Fruit fly (Drosophila melanogaster): Measurements from ENCODE around the gene CRMP.

The CRMP gene

DNA sequence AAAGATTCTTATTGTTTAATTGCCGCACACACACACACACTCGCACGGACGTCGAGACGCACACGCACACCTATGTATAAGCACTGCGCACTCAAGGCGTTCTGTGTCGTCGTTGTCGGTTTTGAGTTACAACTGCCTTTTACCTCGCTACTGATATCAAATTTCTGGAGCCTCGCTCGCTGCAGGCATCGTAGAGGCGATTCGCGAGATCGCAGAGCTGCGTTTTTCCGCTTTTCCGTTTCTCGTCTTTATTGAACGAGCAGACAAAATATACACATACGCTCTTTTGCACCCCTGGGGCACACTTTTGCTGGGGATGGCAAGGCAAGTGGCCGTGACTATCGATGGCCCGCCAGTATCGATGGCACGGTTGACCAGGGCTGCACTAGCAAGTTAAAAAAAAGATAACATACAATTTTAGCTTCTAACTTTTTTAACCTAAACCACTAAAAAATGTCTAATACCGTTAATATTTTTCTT, 23.4 kb upstream of the CRMP start, which contains the start of gene CG2519 (continued):
- peak; percentile 42 for TF ChIP-seq CG12769 (tag; optimal IDR thresholded peaks at IDR 0.05)
- TF ChIP-seq CoRest (tag; optimal IDR thresholded peaks at IDR 0.05) = no peak
- peak; percentile 25; the same call in 1 of the 2 replicates for TF ChIP-seq CG8765 (GFP tag; IDR thresholded peaks at IDR 0.05)
- peak; percentile 97 for TF ChIP-seq Sry-δ (GFP tag; optimal IDR thresholded peaks at IDR 0.05)
- TF ChIP-seq fd102C (GFP tag; optimal IDR thresholded peaks at IDR 0.05) = no peak
- TF ChIP-seq Dek (tag; optimal IDR thresholded peaks at IDR 0.05) = no peak
- no peak for TF ChIP-seq CG18262 (tag; optimal IDR thresholded peaks at IDR 0.05)
- TF ChIP-seq CG42726 (GFP tag; IDR thresholded peaks at IDR 0.05; ENCODE audit: partially characterized antibody) = peak; percentile 94
- no peak for TF ChIP-seq CG8388 (GFP tag; optimal IDR thresholded peaks at IDR 0.05)
- peak; percentile 98 for TF ChIP-seq bbx (GFP tag; IDR thresholded peaks at IDR 0.05; ENCODE audit: partially characterized antibody)
- TF ChIP-seq fd96Cb (tag; optimal IDR thresholded peaks at IDR 0.05) = no peak
- no peak for TF ChIP-seq Vsx1 (GFP tag; optimal IDR thresholded peaks at IDR 0.05)
- TF ChIP-seq Poxn (GFP tag; IDR thresholded peaks at IDR 0.05) = no peak
- no peak for TF ChIP-seq Mes4 (GFP tag; optimal IDR thresholded peaks at IDR 0.05)
- TF ChIP-seq Max (GFP tag; optimal IDR thresholded peaks at IDR 0.05) = peak; percentile 66
- TF ChIP-seq CG10979 (tag; optimal IDR thresholded peaks at IDR 0.05) = peak; percentile 43
- TF ChIP-seq dmrt99B (tag; optimal IDR thresholded peaks at IDR 0.05) = no peak
- TF ChIP-seq CG5953 (GFP tag; IDR thresholded peaks at IDR 0.05) = no peak
- peak; percentile 37; the same call in 1 of the 2 replicates for TF ChIP-seq rib (GFP tag; IDR thresholded peaks at IDR 0.05)
- TF ChIP-seq Bteb2 (GFP tag; optimal IDR thresholded peaks at IDR 0.05) = peak; percentile 61
- peak; percentile 86 for TF ChIP-seq Rfx (GFP tag; IDR thresholded peaks at IDR 0.05)
- peak; percentile 87 for TF ChIP-seq CG14860 (GFP tag; IDR thresholded peaks at IDR 0.05; ENCODE audit: partially characterized antibody)
- no peak for TF ChIP-seq Trl (optimal IDR thresholded peaks at IDR 0.05)
- TF ChIP-seq Trl (GFP tag; optimal IDR thresholded peaks at IDR 0.05) = peak; percentile 61
- TF ChIP-seq CG13424 (tag; optimal IDR thresholded peaks at IDR 0.05) = peak; percentile 61
- peak; percentile 91 for TF ChIP-seq CG13287 (GFP tag; IDR thresholded peaks at IDR 0.05; ENCODE audit: partially characterized antibody)
- TF ChIP-seq tgo (GFP tag; IDR thresholded peaks at IDR 0.05) = no peak; the same call in 2 of the 3 replicates
- no peak for TF ChIP-seq sr (GFP tag; IDR thresholded peaks at IDR 0.05)
- TF ChIP-seq Ssrp (tag; optimal IDR thresholded peaks at IDR 0.05) = no peak
- peak; percentile 93 for TF ChIP-seq YL-1 (GFP tag; optimal IDR thresholded peaks at IDR 0.05)
- no peak for TF ChIP-seq C15 (GFP tag; IDR thresholded peaks at IDR 0.05)
- no peak for TF ChIP-seq hth (optimal IDR thresholded peaks at IDR 0.05)
- no peak for TF ChIP-seq CG12219 (GFP tag; optimal IDR thresholded peaks at IDR 0.05)
- peak; percentile 48 for TF ChIP-seq CG4424 (GFP tag; optimal IDR thresholded peaks at IDR 0.05)
- TF ChIP-seq slou (GFP tag; optimal IDR thresholded peaks at IDR 0.05) = no peak
- TF ChIP-seq Gsc (GFP tag; IDR thresholded peaks at IDR 0.05) = no peak
- no peak for TF ChIP-seq B-H1 (GFP tag; IDR thresholded peaks at IDR 0.05)
- TF ChIP-seq Scr (GFP tag; IDR thresholded peaks at IDR 0.05; ENCODE audit: partially characterized antibody) = peak; percentile 92
- TF ChIP-seq NC2β (GFP tag; optimal IDR thresholded peaks at IDR 0.05) = no peak
- no peak for TF ChIP-seq repo (GFP tag; optimal IDR thresholded peaks at IDR 0.05)
- no peak for TF ChIP-seq CG2875 (GFP tag; optimal IDR thresholded peaks at IDR 0.05)
- TF ChIP-seq CG2116 (GFP tag; optimal IDR thresholded peaks at IDR 0.05) = peak; percentile 87
- TF ChIP-seq CG11398 (GFP tag; optimal IDR thresholded peaks at IDR 0.05) = no peak
- TF ChIP-seq shn (GFP tag; optimal IDR thresholded peaks at IDR 0.05) = peak; percentile 65
- TF ChIP-seq NK7.1 (GFP tag; optimal IDR thresholded peaks at IDR 0.05) = no peak
- TF ChIP-seq Dfd (GFP tag; optimal IDR thresholded peaks at IDR 0.05) = no peak
- no peak for TF ChIP-seq CG1529 (GFP tag; optimal IDR thresholded peaks at IDR 0.05)
- 0 out of 2 replicates have a peak, but pooled peaks have one; percentile 9 for TF ChIP-seq Awh (GFP tag; IDR thresholded peaks at IDR 0.05)
- TF ChIP-seq ssp (GFP tag; IDR thresholded peaks at IDR 0.05) = 0 out of 2 replicates have a peak, but pooled peaks have one; percentile 29
- TF ChIP-seq CG11504 (tag; optimal IDR thresholded peaks at IDR 0.05) = no peak
- TF ChIP-seq CG13775 (GFP tag; optimal IDR thresholded peaks at IDR 0.05) = peak; percentile 50
